Fruit fly (Drosophila melanogaster) whole organism, embryonic: ENCODE results near the gene alpha-PheRS.

ENCODE experiments used
- BEAF-32 ChIP-seq: fragments of 200-800 bp; sonication (Bioruptor generic); optimal IDR thresholded peaks from 3 replicates; lab custom pipeline; 2017; ENCODE audit warnings: missing biosample characterization, missing genetic modification characterization, mild to moderate bottlenecking, moderate library complexity, missing genetic modification reagents
- CG11504 ChIP-seq: fragments of 200-800 bp; sonication (Bioruptor generic); optimal IDR thresholded peaks from 3 replicates; lab custom pipeline; 2019; ENCODE audit warnings: missing biosample characterization, mild to moderate bottlenecking, missing genetic modification characterization, moderate library complexity
- CG12155 ChIP-seq: fragments of 200-800 bp; sonication (Bioruptor generic); optimal IDR thresholded peaks from 3 replicates; lab custom pipeline; 2016; ENCODE audit warnings: missing biosample characterization, missing genetic modification characterization
- CG13775 ChIP-seq: fragments of 200-800 bp; sonication (Bioruptor generic); optimal IDR thresholded peaks from 3 replicates; lab custom pipeline; 2017; ENCODE audit warnings: missing biosample characterization, mild to moderate bottlenecking, missing genetic modification characterization
- CG14441 ChIP-seq: fragments of 200-800 bp; sonication (Bioruptor generic); IDR thresholded peaks from 2 replicates; pipeline ENCODE4 v1.3.6; 2022; ENCODE audit warnings: missing biosample characterization, missing genetic modification characterization
- CG16779 ChIP-seq: fragments of 200-800 bp; sonication (Bioruptor generic); IDR thresholded peaks from 2 replicates; pipeline ENCODE4 v1.3.6; 2022; ENCODE audit warnings: missing biosample characterization, missing genetic modification characterization
- CG17385 ChIP-seq: fragments of 200-800 bp; sonication (Bioruptor generic); optimal IDR thresholded peaks from 3 replicates; lab custom pipeline; 2018; ENCODE audit warnings: missing biosample characterization, mild to moderate bottlenecking, missing genetic modification characterization
- CG17612 ChIP-seq: fragments of 200-800 bp; sonication (Bioruptor generic); IDR thresholded peaks from 2 replicates; pipeline ENCODE4 v1.3.6; 2022; ENCODE audit warnings: missing biosample characterization, missing genetic modification characterization
- CG31441 ChIP-seq: fragments of 200-800 bp; sonication (Bioruptor generic); IDR thresholded peaks from 2 replicates; pipeline ENCODE4 v1.3.6; 2022; ENCODE audit warnings: missing biosample characterization, missing genetic modification characterization
- CG3163 ChIP-seq: fragments of 200-800 bp; sonication (Bioruptor generic); optimal IDR thresholded peaks from 3 replicates; lab custom pipeline; 2016; ENCODE audit warnings: missing biosample characterization, missing genetic modification characterization
- CG32532 ChIP-seq: fragments of 200-800 bp; sonication (Bioruptor generic); IDR thresholded peaks from 2 replicates; pipeline ENCODE4 v1.3.6; 2022; ENCODE audit warnings: missing biosample characterization, missing genetic modification characterization
- CG3407 ChIP-seq: fragments of 200-800 bp; sonication (Bioruptor generic); optimal IDR thresholded peaks from 2 replicates; lab custom pipeline; 2018; ENCODE audit warnings: missing biosample characterization, mild to moderate bottlenecking, missing genetic modification characterization
- CG43689 ChIP-seq: fragments of 200-800 bp; sonication (Bioruptor generic); IDR thresholded peaks from 2 replicates; pipeline ENCODE4 v1.3.6; 2022; ENCODE audit warnings: missing biosample characterization, missing genetic modification characterization
- CG4424 ChIP-seq: fragments of 200-800 bp; sonication (Bioruptor generic); optimal IDR thresholded peaks from 3 replicates; lab custom pipeline; 2016; ENCODE audit warnings: missing biosample characterization, missing genetic modification characterization
- CG4730 ChIP-seq: fragments of 200-800 bp; sonication (Bioruptor generic); IDR thresholded peaks from 2 replicates; pipeline ENCODE4 v1.3.6; 2022; ENCODE audit warnings: missing biosample characterization, missing genetic modification characterization
- CG5180 ChIP-seq: fragments of 200-800 bp; sonication (Bioruptor generic); optimal IDR thresholded peaks from 3 replicates; lab custom pipeline; 2017; ENCODE audit warnings: missing biosample characterization, missing genetic modification characterization, mild to moderate bottlenecking, moderate library complexity, missing genetic modification reagents
- CG7928 ChIP-seq: fragments of 200-800 bp; sonication (Bioruptor generic); optimal IDR thresholded peaks from 2 replicates; lab custom pipeline; 2017; ENCODE audit warnings: missing biosample characterization, mild to moderate bottlenecking, missing genetic modification characterization
- CG8281 ChIP-seq: fragments of 200-800 bp; sonication (Bioruptor generic); optimal IDR thresholded peaks from 2 replicates; lab custom pipeline; 2018; ENCODE audit warnings: missing biosample characterization, mild to moderate bottlenecking, missing genetic modification characterization, moderate library complexity
- CG9817 ChIP-seq: fragments of 200-800 bp; sonication (Bioruptor generic); optimal IDR thresholded peaks from 2 replicates; lab custom pipeline; 2018; ENCODE audit warnings: missing biosample characterization, mild to moderate bottlenecking, missing genetic modification characterization, moderate library complexity
- Camta ChIP-seq: fragments of 200-800 bp; sonication (Bioruptor generic); optimal IDR thresholded peaks from 2 replicates; lab custom pipeline; 2016; ENCODE audit warnings: missing biosample characterization, missing genetic modification characterization
- Dbx ChIP-seq: fragments of 200-800 bp; sonication (Bioruptor generic); IDR thresholded peaks from 3 replicates; pipeline ENCODE4 v1.3.6; 2022; ENCODE audit warnings: missing biosample characterization, missing genetic modification characterization
- Ets97D ChIP-seq: fragments of 200-800 bp; sonication (Bioruptor generic); optimal IDR thresholded peaks from 3 replicates; lab custom pipeline; 2016; ENCODE audit warnings: missing biosample characterization, missing genetic modification characterization
- Fer3 ChIP-seq: fragments of 200-800 bp; sonication (Bioruptor generic); optimal IDR thresholded peaks from 2 replicates; lab custom pipeline; 2018; ENCODE audit warnings: missing biosample characterization, mild to moderate bottlenecking, missing genetic modification characterization, moderate library complexity
- HLH54F ChIP-seq: fragments of 200-800 bp; sonication (Bioruptor generic); optimal IDR thresholded peaks from 3 replicates; lab custom pipeline; 2016; ENCODE audit warnings: missing biosample characterization, missing genetic modification characterization
- Hsf ChIP-seq: fragments of 200-800 bp; sonication (Bioruptor generic); optimal IDR thresholded peaks from 3 replicates; lab custom pipeline; 2016; ENCODE audit warnings: missing biosample characterization, missing genetic modification characterization
- Lim3 ChIP-seq: fragments of 200-800 bp; sonication (Bioruptor generic); IDR thresholded peaks from 2 replicates; pipeline ENCODE4 v1.3.6; 2022; ENCODE audit warnings: missing biosample characterization, missing genetic modification characterization
- Mad ChIP-seq: fragments of 200-800 bp; sonication (Bioruptor generic); optimal IDR thresholded peaks from 2 replicates; lab custom pipeline; 2016; ENCODE audit warnings: missing biosample characterization, missing genetic modification characterization
- NC2α ChIP-seq: fragments of 200-800 bp; sonication (Bioruptor generic); optimal IDR thresholded peaks from 2 replicates; lab custom pipeline; 2016; ENCODE audit warnings: missing biosample characterization, missing genetic modification characterization
- Neu2 ChIP-seq: fragments of 200-800 bp; sonication (Bioruptor generic); optimal IDR thresholded peaks from 3 replicates; lab custom pipeline; 2016; ENCODE audit warnings: missing biosample characterization, missing genetic modification characterization, borderline replicate concordance
- Scr ChIP-seq: fragments of 200-800 bp; sonication (Bioruptor generic); IDR thresholded peaks from 2 replicates; pipeline ENCODE4 v1.3.6; 2022; ENCODE audit warnings: missing biosample characterization, missing genetic modification characterization; ENCODE audit not compliant: partially characterized antibody
- Sox102F ChIP-seq: fragments of 200-800 bp; sonication (Bioruptor generic); optimal IDR thresholded peaks from 2 replicates; lab custom pipeline; 2018; ENCODE audit warnings: missing biosample characterization, mild to moderate bottlenecking, missing genetic modification characterization, moderate library complexity
- TFAM ChIP-seq: fragments of 200-800 bp; sonication (Bioruptor generic); optimal IDR thresholded peaks from 2 replicates; lab custom pipeline; 2017; ENCODE audit warnings: missing biosample characterization, missing genetic modification characterization, inconsistent platforms
- Xbp1 ChIP-seq: fragments of 200-800 bp; sonication (Bioruptor generic); optimal IDR thresholded peaks from 3 replicates; lab custom pipeline; 2016; ENCODE audit warnings: missing biosample characterization, mild to moderate bottlenecking, missing genetic modification characterization
- ap ChIP-seq: fragments of 200-800 bp; sonication (Bioruptor generic); IDR thresholded peaks from 2 replicates; pipeline ENCODE4 v1.3.6; 2022; ENCODE audit warnings: missing biosample characterization, missing genetic modification characterization
- cato ChIP-seq: fragments of 200-800 bp; sonication (Bioruptor generic); optimal IDR thresholded peaks from 2 replicates; lab custom pipeline; 2016; ENCODE audit warnings: missing biosample characterization, missing genetic modification characterization, borderline replicate concordance
- chif ChIP-seq, 2 experiments: fragments of 200-800 bp; sonication (Bioruptor generic); optimal IDR thresholded peaks; 3 replicates each; lab custom pipeline; 2016; ENCODE audit warnings: missing biosample characterization in 2 of 2, missing genetic modification characterization in 2 of 2
- ci ChIP-seq: fragments of 200-800 bp; sonication (Bioruptor generic); IDR thresholded peaks from 3 replicates; pipeline ENCODE4 v1.3.6; 2022; ENCODE audit warnings: missing biosample characterization, missing genetic modification characterization
- eve ChIP-seq, 2 experiments: fragments of >200 bp; optimal IDR thresholded peaks; 2 replicates each; lab custom pipeline; 2017; ENCODE audit warnings: missing biosample characterization in 2 of 2, missing genetic modification characterization in 2 of 2
- fd3F ChIP-seq: fragments of 200-800 bp; sonication (Bioruptor generic); optimal IDR thresholded peaks from 2 replicates; lab custom pipeline; 2018; ENCODE audit warnings: missing biosample characterization, mild to moderate bottlenecking, missing genetic modification characterization, moderate library complexity
- fd64A ChIP-seq: fragments of 200-800 bp; sonication (Bioruptor generic); optimal IDR thresholded peaks from 3 replicates; lab custom pipeline; 2018; ENCODE audit warnings: missing biosample characterization, mild to moderate bottlenecking, missing genetic modification characterization
- gsb-n ChIP-seq: fragments of 200-800 bp; sonication (Bioruptor generic); optimal IDR thresholded peaks from 3 replicates; lab custom pipeline; 2018; ENCODE audit warnings: missing biosample characterization, mild to moderate bottlenecking, missing genetic modification characterization
- her ChIP-seq: fragments of 200-800 bp; sonication (Bioruptor generic); optimal IDR thresholded peaks from 2 replicates; lab custom pipeline; 2016; ENCODE audit warnings: missing biosample characterization, missing genetic modification characterization
- insv ChIP-seq, 2 experiments: fragments of 200-800 bp; sonication (Bioruptor generic); optimal IDR thresholded peaks; 3 replicates each; lab custom pipeline; 2016 to 2018; ENCODE audit warnings: missing biosample characterization in 2 of 2, missing genetic modification characterization in 2 of 2
- lov ChIP-seq, 2 experiments: fragments of 200-800 bp in 1 of 2; fragments of >200 bp in 1 of 2; sonication (Bioruptor generic) in 1 of 2; IDR thresholded peaks in 1 of 2; optimal IDR thresholded peaks in 1 of 2; 2 replicates in 1 of 2; 3 replicates in 1 of 2; pipeline versions ENCODE4 v1.3.6 to Lab custom; 2017 to 2022; ENCODE audit warnings: missing biosample characterization in 1 of 2, missing genetic modification characterization in 1 of 2
- nerfin-1 ChIP-seq: fragments of 200-800 bp; sonication (Bioruptor generic); optimal IDR thresholded peaks from 3 replicates; lab custom pipeline; 2019; ENCODE audit warnings: missing biosample characterization, mild to moderate bottlenecking, missing genetic modification characterization, moderate library complexity
- ro ChIP-seq: fragments of 200-800 bp; sonication (Bioruptor generic); IDR thresholded peaks from 2 replicates; pipeline ENCODE4 v1.3.6; 2022; ENCODE audit warnings: missing biosample characterization, missing genetic modification characterization
- seq ChIP-seq: fragments of 200-800 bp; sonication (Bioruptor generic); IDR thresholded peaks from 2 replicates; pipeline ENCODE4 v1.3.6; 2022; ENCODE audit warnings: missing biosample characterization, missing genetic modification characterization
- tgo ChIP-seq: fragments of 200-800 bp; sonication (Bioruptor generic); IDR thresholded peaks from 3 replicates; pipeline ENCODE4 v1.3.6; 2022; ENCODE audit warnings: missing biosample characterization, missing genetic modification characterization
- wek ChIP-seq: fragments of 200-800 bp; sonication (Bioruptor generic); optimal IDR thresholded peaks from 3 replicates; lab custom pipeline; 2018; ENCODE audit warnings: missing biosample characterization, mild to moderate bottlenecking, missing genetic modification characterization, moderate library complexity

The alpha-PheRS gene

DNA sequence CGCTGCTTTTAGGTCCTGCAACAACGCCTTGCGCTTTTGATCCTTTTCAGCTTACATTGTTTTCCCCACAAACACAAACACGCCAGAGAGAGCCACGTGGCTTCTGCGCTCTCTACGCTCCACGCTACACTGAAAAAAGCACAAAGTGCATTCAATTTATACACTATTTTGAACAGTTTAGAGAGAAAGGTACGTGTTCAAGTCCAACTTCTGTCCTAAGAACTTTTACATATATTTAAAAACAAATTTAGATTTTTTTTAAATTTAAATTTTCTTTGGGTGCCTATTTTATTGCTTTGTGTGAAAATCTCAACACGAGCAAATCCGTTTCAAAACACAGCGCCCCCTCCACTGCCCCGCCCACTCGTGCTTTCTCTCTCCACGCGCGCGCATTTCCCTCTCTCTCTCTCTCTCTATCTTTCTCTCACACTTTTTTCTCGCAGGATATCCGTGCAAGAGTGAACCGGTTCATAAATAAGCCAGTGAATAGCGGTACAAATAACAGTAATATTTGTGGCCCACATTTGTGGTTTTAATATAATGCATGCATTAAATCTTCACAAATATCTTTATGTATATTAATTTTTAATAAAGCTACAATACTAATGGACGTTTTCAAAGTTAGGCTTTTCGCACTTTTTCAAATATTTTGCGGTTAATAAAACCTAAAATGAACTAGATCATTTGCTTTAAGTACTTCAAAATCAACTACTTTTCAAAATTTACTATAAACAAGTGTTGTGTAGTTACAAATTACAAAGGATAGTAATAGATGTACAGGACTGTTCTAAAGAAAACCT is 45.2 kb downstream of the alpha-PheRS start (continued):
- TF ChIP-seq insv (GFP tag; optimal IDR thresholded peaks at IDR 0.05; lab: Kevin White, UChicago), result no peak
- TF ChIP-seq cato, result no peak
- peak; percentile 57 for TF ChIP-seq CG9817 (tag; lab: Kevin White, UChicago)
- no peak for TF ChIP-seq eve (GFP tag; optimal IDR thresholded peaks at IDR 0.05; lab: Kevin White, UChicago)
- peak; percentile 49 for TF ChIP-seq HLH54F (GFP tag; lab: Kevin White, UChicago)
- TF ChIP-seq Lim3 (GFP tag; lab: Robert Waterston, UW), result no peak
- peak; percentile 68 for TF ChIP-seq CG12155 (GFP tag; lab: Kevin White, UChicago)
- peak; percentile 81 for TF ChIP-seq CG4424
- no peak for TF ChIP-seq CG3163 (GFP tag; lab: Kevin White, UChicago)
- peak; percentile 95 for TF ChIP-seq ci (GFP tag; lab: Robert Waterston, UW)
- TF ChIP-seq Camta (GFP tag; lab: Kevin White, UChicago), result peak; percentile 47
- TF ChIP-seq tgo (GFP tag; lab: Robert Waterston, UW), result peak; percentile 86
- peak; percentile 80 for TF ChIP-seq CG4730 (GFP tag; lab: Robert Waterston, UW)
- TF ChIP-seq CG8281 (tag; lab: Kevin White, UChicago), result peak; percentile 21
- peak; percentile 74 for TF ChIP-seq fd3F (GFP tag; lab: Kevin White, UChicago)
- peak; percentile 49 for TF ChIP-seq fd64A
- TF ChIP-seq Hsf (GFP tag; lab: Kevin White, UChicago), result peak; percentile 76
- no peak for TF ChIP-seq TFAM (GFP tag; lab: Kevin White, UChicago)
- peak; percentile 83 for TF ChIP-seq CG14441 (GFP tag; lab: Robert Waterston, UW)
- peak; percentile 82 for TF ChIP-seq Fer3 (tag; lab: Kevin White, UChicago)
- peak; percentile 69 for TF ChIP-seq gsb-n (tag; lab: Kevin White, UChicago)
- peak; percentile 68 for TF ChIP-seq CG17612
- peak; percentile 87 for TF ChIP-seq Xbp1
- TF ChIP-seq Scr (GFP tag; lab: Robert Waterston, UW), result no peak
- TF ChIP-seq Sox102F, result peak; percentile 89
- peak; percentile 87 for TF ChIP-seq CG32532 (GFP tag; lab: Robert Waterston, UW)
- peak; percentile 65 for TF ChIP-seq CG5180 (GFP tag; lab: Kevin White, UChicago)
- TF ChIP-seq BEAF-32 (GFP tag; lab: Kevin White, UChicago), result no peak
- peak; percentile 26 for TF ChIP-seq her (GFP tag; lab: Kevin White, UChicago)
- TF ChIP-seq CG13775 (GFP tag; lab: Kevin White, UChicago), result peak; percentile 77
- no peak for TF ChIP-seq Neu2
- TF ChIP-seq ro (GFP tag; lab: Robert Waterston, UW), result 0 out of 2 replicates have a peak, but pooled peaks have one; percentile 41
- TF ChIP-seq CG3407, result peak; percentile 77
- TF ChIP-seq CG31441 (GFP tag; lab: Robert Waterston, UW), result peak; percentile 87
- TF ChIP-seq nerfin-1, result peak; percentile 66
- TF ChIP-seq Ets97D (GFP tag; lab: Kevin White, UChicago), result peak; percentile 6
- TF ChIP-seq NC2α (GFP tag; lab: Kevin White, UChicago), result peak; percentile 11
- TF ChIP-seq CG16779, result no peak
- TF ChIP-seq wek (GFP tag; lab: Kevin White, UChicago), result no peak
- peak in 1 of 2 experiments; percentile 54 for TF ChIP-seq chif (GFP tag; optimal IDR thresholded peaks at IDR 0.05; lab: Kevin White, UChicago)
- no peak for TF ChIP-seq lov (optimal IDR thresholded peaks at IDR 0.05; lab: Kevin White, UChicago)
- peak; percentile 87; the same call in 1 of the 3 replicates for TF ChIP-seq lov (GFP tag; IDR thresholded peaks at IDR 0.05; lab: Robert Waterston, UW)
- TF ChIP-seq CG11504 (tag; lab: Kevin White, UChicago), result peak; percentile 80
- peak; percentile 82 for TF ChIP-seq CG17385
- no peak for TF ChIP-seq CG7928 (GFP tag; lab: Kevin White, UChicago)
- TF ChIP-seq ap, result peak; percentile 82
- TF ChIP-seq CG43689 (GFP tag; lab: Robert Waterston, UW), result peak; percentile 63
- peak; percentile 17 for TF ChIP-seq Mad (GFP tag; lab: Kevin White, UChicago)
- peak; percentile 86 for TF ChIP-seq seq (GFP tag; lab: Robert Waterston, UW)
- peak; percentile 91 for TF ChIP-seq Dbx (GFP tag; lab: Robert Waterston, UW)
